Fruit fly (Drosophila melanogaster): ENCODE data around the gene CG7054.

DNA sequence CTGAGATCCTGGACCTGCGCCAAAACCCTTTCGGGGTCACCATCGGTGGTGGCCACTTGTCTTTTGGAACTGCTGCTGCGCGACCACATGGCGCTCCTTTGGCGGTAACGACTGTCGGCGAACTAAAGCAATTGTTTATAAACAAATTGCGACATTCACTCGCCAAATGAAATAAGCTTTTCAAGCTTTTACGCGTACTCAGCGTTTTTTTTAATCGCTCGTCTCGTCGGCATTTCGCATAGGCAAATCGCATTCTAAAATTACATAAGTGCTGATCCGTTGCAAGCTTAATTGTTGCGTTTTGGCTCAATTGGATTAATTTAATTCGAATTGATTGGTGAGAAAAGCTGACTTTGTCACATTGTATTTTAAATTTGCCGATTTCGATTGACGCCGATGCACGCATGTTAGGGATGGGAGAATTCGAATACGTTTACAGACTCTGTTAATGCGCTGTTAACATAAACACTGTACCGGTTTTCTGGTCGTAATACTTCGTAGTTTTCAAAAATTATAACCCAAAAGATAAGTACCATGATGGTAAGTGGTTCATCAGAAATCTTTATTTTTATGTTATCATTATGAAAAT is 40.1 kb upstream of the CG7054 start, which contains the start of gene pinta:
- TF ChIP-seq CG11762 (GFP tag; optimal IDR thresholded peaks at IDR 0.05; ENCODE audit: insufficient read depth) (no peak), svp (GFP tag) (no peak)

Measured in whole organism, prepupa.